Fruit fly (Drosophila melanogaster) whole organism, embryonic: ENCODE results near the gene Oatp33Eb.

ENCODE experiments used
- Aef1 ChIP-seq: fragments of 200-800 bp; sonication (Bioruptor generic); IDR thresholded peaks from 3 replicates; pipeline ENCODE4 v1.3.6; 2022; ENCODE audit warnings: missing biosample characterization, missing genetic modification characterization
- Atf3 ChIP-seq: fragments of 200-800 bp; sonication (Bioruptor generic); optimal IDR thresholded peaks from 3 replicates; lab custom pipeline; 2016; ENCODE audit warnings: missing biosample characterization, missing genetic modification characterization
- Bdp1 ChIP-seq: fragments of 200-800 bp; sonication (Bioruptor generic); optimal IDR thresholded peaks from 3 replicates; lab custom pipeline; 2016; ENCODE audit warnings: missing biosample characterization, missing genetic modification characterization
- C15 ChIP-seq: fragments of 200-800 bp; sonication (Bioruptor generic); IDR thresholded peaks from 3 replicates; pipeline ENCODE4 v1.3.6; 2022; ENCODE audit warnings: missing biosample characterization, missing genetic modification characterization
- CG10462 ChIP-seq: fragments of 200-800 bp; sonication (Bioruptor generic); optimal IDR thresholded peaks from 2 replicates; lab custom pipeline; 2016; ENCODE audit warnings: missing biosample characterization, missing genetic modification characterization
- CG10543 ChIP-seq: fragments of 200-800 bp; sonication (Bioruptor generic); optimal IDR thresholded peaks from 3 replicates; lab custom pipeline; 2017; ENCODE audit warnings: missing biosample characterization, mild to moderate bottlenecking, missing genetic modification characterization, moderate library complexity
- CG10565 ChIP-seq: fragments of 200-800 bp; sonication (Bioruptor generic); optimal IDR thresholded peaks from 3 replicates; lab custom pipeline; 2016; ENCODE audit warnings: missing biosample characterization, mild to moderate bottlenecking, missing genetic modification characterization
- CG11093 ChIP-seq: fragments of 200-800 bp; sonication (Bioruptor generic); IDR thresholded peaks from 3 replicates; pipeline ENCODE4 v1.3.6; 2022; ENCODE audit warnings: missing biosample characterization, missing genetic modification characterization
- CG12219 ChIP-seq: fragments of 200-800 bp; sonication (Bioruptor generic); optimal IDR thresholded peaks from 3 replicates; lab custom pipeline; 2018; ENCODE audit warnings: missing biosample characterization, mild to moderate bottlenecking, missing genetic modification characterization
- CG12744 ChIP-seq: fragments of 200-800 bp; sonication (Bioruptor generic); optimal IDR thresholded peaks from 2 replicates; lab custom pipeline; 2016; ENCODE audit warnings: missing biosample characterization, missing genetic modification characterization
- CG12942 ChIP-seq: fragments of 200-800 bp; sonication (Bioruptor generic); optimal IDR thresholded peaks from 3 replicates; lab custom pipeline; 2016; ENCODE audit warnings: missing biosample characterization, missing genetic modification characterization
- CG13424 ChIP-seq: fragments of 200-800 bp; sonication (Bioruptor generic); optimal IDR thresholded peaks from 2 replicates; lab custom pipeline; 2019; ENCODE audit warnings: missing biosample characterization, mild to moderate bottlenecking, missing genetic modification characterization, moderate library complexity
- CG15479 ChIP-seq: fragments of 200-800 bp; sonication (Bioruptor generic); optimal IDR thresholded peaks from 3 replicates; lab custom pipeline; 2019; ENCODE audit warnings: missing biosample characterization, mild to moderate bottlenecking, missing genetic modification characterization, moderate library complexity
- CG16779 ChIP-seq: fragments of 200-800 bp; sonication (Bioruptor generic); IDR thresholded peaks from 2 replicates; pipeline ENCODE4 v1.3.6; 2022; ENCODE audit warnings: missing biosample characterization, missing genetic modification characterization
- CG2202 ChIP-seq: fragments of 200-800 bp; sonication (Bioruptor generic); optimal IDR thresholded peaks from 2 replicates; lab custom pipeline; 2018; ENCODE audit warnings: missing biosample characterization, mild to moderate bottlenecking, missing genetic modification characterization
- CG3065 ChIP-seq: fragments of 200-800 bp; sonication (Bioruptor generic); optimal IDR thresholded peaks from 2 replicates; lab custom pipeline; 2016; ENCODE audit warnings: missing biosample characterization, missing genetic modification characterization
- CG32772 ChIP-seq: fragments of 200-800 bp; sonication (Bioruptor generic); IDR thresholded peaks from 2 replicates; pipeline ENCODE4 v1.3.6; 2022; ENCODE audit warnings: missing biosample characterization, missing genetic modification characterization
- CG5180 ChIP-seq: fragments of 200-800 bp; sonication (Bioruptor generic); optimal IDR thresholded peaks from 3 replicates; lab custom pipeline; 2017; ENCODE audit warnings: missing biosample characterization, missing genetic modification characterization, mild to moderate bottlenecking, moderate library complexity, missing genetic modification reagents
- CG6654 ChIP-seq: fragments of 200-800 bp; sonication (Bioruptor generic); optimal IDR thresholded peaks from 2 replicates; lab custom pipeline; 2017; ENCODE audit warnings: missing biosample characterization, mild to moderate bottlenecking, missing genetic modification characterization
- CG7271 ChIP-seq: fragments of 200-800 bp; sonication (Bioruptor generic); optimal IDR thresholded peaks from 2 replicates; lab custom pipeline; 2018; ENCODE audit warnings: missing biosample characterization, mild to moderate bottlenecking, missing genetic modification characterization, moderate library complexity
- CG8478 ChIP-seq: fragments of >200 bp; optimal IDR thresholded peaks from 2 replicates; lab custom pipeline; 2018
- CrebB ChIP-seq: fragments of 200-800 bp; sonication (Bioruptor generic); optimal IDR thresholded peaks from 3 replicates; lab custom pipeline; 2018; ENCODE audit warnings: missing biosample characterization, mild to moderate bottlenecking, missing genetic modification characterization
- Dbx ChIP-seq: fragments of 200-800 bp; sonication (Bioruptor generic); IDR thresholded peaks from 3 replicates; pipeline ENCODE4 v1.3.6; 2022; ENCODE audit warnings: missing biosample characterization, missing genetic modification characterization
- Ets97D ChIP-seq: fragments of 200-800 bp; sonication (Bioruptor generic); optimal IDR thresholded peaks from 3 replicates; lab custom pipeline; 2016; ENCODE audit warnings: missing biosample characterization, missing genetic modification characterization
- MBD-R2 ChIP-seq: fragments of 200-800 bp; sonication (Bioruptor generic); IDR thresholded peaks from 2 replicates; pipeline ENCODE4 v1.3.6; 2022; ENCODE audit warnings: missing biosample characterization, missing genetic modification characterization
- MESR4 ChIP-seq: fragments of 200-800 bp; sonication (Bioruptor generic); optimal IDR thresholded peaks from 2 replicates; lab custom pipeline; 2018; ENCODE audit warnings: missing biosample characterization, mild to moderate bottlenecking, missing genetic modification characterization, moderate library complexity
- Med ChIP-seq: fragments of 200-800 bp; sonication (Bioruptor generic); peaks from one replicate; lab custom pipeline; 2016; ENCODE audit warnings: missing biosample characterization, missing genetic modification characterization, mild to moderate bottlenecking, inconsistent platforms, moderate library complexity
- Nf-YA ChIP-seq: fragments of 200-800 bp; sonication (Bioruptor generic); IDR thresholded peaks from 2 replicates; pipeline ENCODE4 v1.3.6; 2022; ENCODE audit warnings: missing biosample characterization, missing genetic modification characterization
- Tbp ChIP-seq: fragments of >200 bp; optimal IDR thresholded peaks from 2 replicates; lab custom pipeline; 2018; ENCODE audit warnings: missing biosample characterization, missing genetic modification characterization
- ab ChIP-seq: fragments of 200-800 bp; sonication (Bioruptor generic); optimal IDR thresholded peaks from 2 replicates; lab custom pipeline; 2016; ENCODE audit warnings: missing biosample characterization, missing genetic modification characterization
- bcd ChIP-seq: fragments of 200-800 bp; sonication (Bioruptor generic); optimal IDR thresholded peaks from 2 replicates; lab custom pipeline; 2017; ENCODE audit warnings: missing biosample characterization, mild to moderate bottlenecking, missing genetic modification characterization
- caup ChIP-seq: fragments of 200-800 bp; sonication (Bioruptor generic); optimal IDR thresholded peaks from 3 replicates; lab custom pipeline; 2017; ENCODE audit warnings: missing biosample characterization, mild to moderate bottlenecking, missing genetic modification characterization, moderate library complexity; ENCODE audit not compliant: severe bottlenecking
- corto ChIP-seq: fragments of 200-800 bp; sonication (Bioruptor generic); optimal IDR thresholded peaks from 2 replicates; lab custom pipeline; 2016; ENCODE audit warnings: missing biosample characterization, mild to moderate bottlenecking, missing genetic modification characterization, moderate library complexity
- fru ChIP-seq: fragments of >200 bp; optimal IDR thresholded peaks from 2 replicates; lab custom pipeline; 2017
- fu2 ChIP-seq: fragments of 200-800 bp; sonication (Bioruptor generic); optimal IDR thresholded peaks from 2 replicates; lab custom pipeline; 2016; ENCODE audit warnings: missing biosample characterization, missing genetic modification characterization
- gcm ChIP-seq: fragments of 200-800 bp; sonication (Bioruptor generic); optimal IDR thresholded peaks from 2 replicates; lab custom pipeline; 2019; ENCODE audit warnings: missing biosample characterization, mild to moderate bottlenecking, missing genetic modification characterization, moderate library complexity
- ham ChIP-seq: fragments of 200-800 bp; sonication (Bioruptor generic); IDR thresholded peaks from 2 replicates; pipeline ENCODE4 v1.3.6; 2022; ENCODE audit warnings: missing biosample characterization, missing genetic modification characterization
- hkb ChIP-seq, 2 experiments: fragments of 200-800 bp in 1 of 2; fragments of >200 bp in 1 of 2; sonication (Bioruptor generic) in 1 of 2; IDR thresholded peaks in 1 of 2; optimal IDR thresholded peaks in 1 of 2; 2 replicates each; pipeline versions ENCODE4 v1.3.6 to Lab custom; 2017 to 2022; ENCODE audit warnings: missing biosample characterization in 1 of 2, missing genetic modification characterization in 1 of 2
- klu ChIP-seq: fragments of 200-800 bp; sonication (Bioruptor generic); IDR thresholded peaks from 2 replicates; pipeline ENCODE4 v1.3.6; 2022; ENCODE audit warnings: missing biosample characterization, missing genetic modification characterization
- kni ChIP-seq: fragments of 200-800 bp; sonication (Bioruptor generic); optimal IDR thresholded peaks from 3 replicates; lab custom pipeline; 2017; ENCODE audit warnings: mild to moderate bottlenecking, missing biosample characterization, missing genetic modification reagents, missing genetic modification characterization
- lab ChIP-seq: fragments of 200-800 bp; sonication (Bioruptor generic); optimal IDR thresholded peaks from 3 replicates; lab custom pipeline; 2017; ENCODE audit warnings: missing biosample characterization, missing genetic modification characterization, mild to moderate bottlenecking, moderate library complexity, missing genetic modification reagents
- lbe ChIP-seq: fragments of 200-800 bp; sonication (Bioruptor generic); optimal IDR thresholded peaks from 2 replicates; lab custom pipeline; 2016; ENCODE audit warnings: missing biosample characterization, mild to moderate bottlenecking, missing genetic modification characterization
- lmd ChIP-seq: fragments of 200-800 bp; sonication (Bioruptor generic); IDR thresholded peaks from 2 replicates; pipeline ENCODE4 v1.3.6; 2022; ENCODE audit warnings: missing biosample characterization, missing genetic modification characterization
- oc ChIP-seq: fragments of 200-800 bp; sonication (Bioruptor generic); optimal IDR thresholded peaks from 2 replicates; lab custom pipeline; 2018; ENCODE audit warnings: missing biosample characterization, mild to moderate bottlenecking, missing genetic modification characterization, moderate library complexity
- scrt ChIP-seq: fragments of 200-800 bp; sonication (Bioruptor generic); optimal IDR thresholded peaks from 2 replicates; lab custom pipeline; 2018; ENCODE audit warnings: missing biosample characterization, mild to moderate bottlenecking, missing genetic modification characterization, moderate library complexity
- ssp ChIP-seq: fragments of 200-800 bp; sonication (Bioruptor generic); IDR thresholded peaks from 2 replicates; pipeline ENCODE4 v1.3.6; 2022; ENCODE audit warnings: missing biosample characterization, missing genetic modification characterization
- stc ChIP-seq: fragments of 200-800 bp; sonication (Bioruptor generic); IDR thresholded peaks from 2 replicates; pipeline ENCODE4 v1.3.6; 2022; ENCODE audit warnings: missing biosample characterization, missing genetic modification characterization
- trem ChIP-seq: fragments of 200-800 bp; optimal IDR thresholded peaks from 3 replicates; lab custom pipeline; 2019; ENCODE audit warnings: missing biosample characterization, mild to moderate bottlenecking, missing genetic modification characterization, moderate library complexity
- ttk ChIP-seq: fragments of 200-800 bp; sonication (Bioruptor generic); IDR thresholded peaks from 2 replicates; pipeline ENCODE4 v2.1.2; 2022; ENCODE audit warnings: missing biosample characterization, missing genetic modification characterization
- tx ChIP-seq: fragments of 200-800 bp; sonication (Bioruptor generic); optimal IDR thresholded peaks from 2 replicates; lab custom pipeline; 2016; ENCODE audit warnings: missing biosample characterization, missing genetic modification characterization
- zfh1 ChIP-seq: fragments of 200-800 bp; sonication (Bioruptor generic); IDR thresholded peaks from 3 replicates; pipeline ENCODE4 v1.3.6; 2022; ENCODE audit warnings: missing biosample characterization, missing genetic modification characterization

Oatp33Eb gene

dm6 chr2L:12465164-12466011, 17.1 kb downstream of the Oatp33Eb start (continued):
- TF ChIP-seq CG32772 (GFP tag; lab: Robert Waterston, UW) (no peak), C15 (GFP tag; lab: Robert Waterston, UW) (no peak), Dbx (GFP tag; lab: Robert Waterston, UW) (no peak), CG5180 (GFP tag; lab: Kevin White, UChicago) (no peak), caup (GFP tag; lab: Kevin White, UChicago) (no peak), CG2202 (tag; lab: Kevin White, UChicago) (peak; percentile 47), klu (no peak), CG13424 (peak; percentile 31), CG15479 (no peak), CG12942 (no peak), trem (no peak), lmd (GFP tag; lab: Robert Waterston, UW) (no peak), CG6654 (GFP tag; lab: Kevin White, UChicago) (no peak), ab (GFP tag; lab: Kevin White, UChicago) (no peak), ham (GFP tag; lab: Robert Waterston, UW) (no peak), fru (lab: Kevin White, UChicago) (no peak), scrt (GFP tag; lab: Kevin White, UChicago) (peak; percentile 7), Nf-YA (GFP tag; lab: Robert Waterston, UW) (no peak), gcm (GFP tag; lab: Kevin White, UChicago) (no peak), kni (no peak), MBD-R2 (GFP tag; lab: Robert Waterston, UW) (no peak), CG11093 (GFP tag; lab: Robert Waterston, UW) (no peak), Aef1 (GFP tag; lab: Robert Waterston, UW) (no peak), zfh1 (GFP tag; lab: Robert Waterston, UW) (no peak), fu2 (GFP tag; lab: Kevin White, UChicago) (no peak), Atf3 (GFP tag; lab: Kevin White, UChicago) (no peak), MESR4 (GFP tag; lab: Kevin White, UChicago) (no peak), oc (tag; lab: Kevin White, UChicago) (no peak), CG12744 (no peak), Ets97D (GFP tag; lab: Kevin White, UChicago) (no peak), corto (no peak), CG10462 (GFP tag; lab: Kevin White, UChicago) (no peak), Bdp1 (no peak), ssp (no peak), CG3065 (GFP tag; lab: Kevin White, UChicago) (no peak), CG12219 (GFP tag; lab: Kevin White, UChicago) (no peak), Tbp (GFP tag; lab: Kevin White, UChicago) (no peak), lab (GFP tag; lab: Kevin White, UChicago) (peak; percentile 56), bcd (GFP tag; lab: Kevin White, UChicago) (no peak), CG8478 (lab: Kevin White, UChicago) (no peak), CG10543 (GFP tag; lab: Kevin White, UChicago) (peak; percentile 44), lbe (GFP tag; lab: Kevin White, UChicago) (no peak), tx (GFP tag; lab: Kevin White, UChicago) (no peak), CrebB (tag; lab: Kevin White, UChicago) (peak; percentile 2), CG10565 (GFP tag; lab: Kevin White, UChicago) (no peak), ttk (GFP tag; lab: Robert Waterston, UW) (no peak), CG16779 (GFP tag; lab: Robert Waterston, UW) (no peak), CG7271 (tag; lab: Kevin White, UChicago) (no peak), Med (GFP tag; lab: Kevin White, UChicago) (peak; percentile 72), hkb (optimal IDR thresholded peaks at IDR 0.05; lab: Kevin White, UChicago) (no peak), hkb (GFP tag; IDR thresholded peaks at IDR 0.05; lab: Robert Waterston, UW) (no peak), stc (GFP tag; lab: Robert Waterston, UW) (no peak)
